Worm (Caenorhabditis elegans) whole organism, L3 larva: Measurements from ENCODE around the gene srlf-34.

ENCODE experiments used
- R02D3.7 ChIP-seq: fragments of 150-350 bp; optimal IDR thresholded peaks from 2 replicates; lab custom pipeline; 2014; ENCODE audit warnings: missing biosample characterization, missing genetic modification characterization
- ZK546.5 ChIP-seq: sonication (generic microtip); optimal IDR thresholded peaks from 2 replicates; lab custom pipeline; 2017; ENCODE audit warnings: missing biosample characterization, missing genetic modification characterization
- aly-2 ChIP-seq: fragments of 150-350 bp; optimal IDR thresholded peaks from 2 replicates; lab custom pipeline; 2014; ENCODE audit warnings: missing biosample characterization, missing genetic modification characterization
- ama-1 ChIP-seq: fragments of 150-350 bp; optimal IDR thresholded peaks from 2 replicates; lab custom pipeline; 2018
- ceh-16 ChIP-seq: sonication (generic microtip); optimal IDR thresholded peaks from 2 replicates; lab custom pipeline; 2017; ENCODE audit warnings: missing biosample characterization, missing genetic modification characterization
- ceh-28 ChIP-seq: fragments of 150-350 bp; optimal IDR thresholded peaks from 2 replicates; lab custom pipeline; 2014; ENCODE audit warnings: missing biosample characterization, missing genetic modification reagents, missing genetic modification characterization
- ceh-82 ChIP-seq: fragments of 150-350 bp; optimal IDR thresholded peaks from 2 replicates; lab custom pipeline; 2014; ENCODE audit warnings: missing biosample characterization, missing genetic modification characterization
- ceh-9 ChIP-seq: sonication (generic microtip); optimal IDR thresholded peaks from 2 replicates; lab custom pipeline; 2018; ENCODE audit warnings: missing biosample characterization, missing genetic modification characterization
- daf-12 ChIP-seq: fragments of 150-350 bp; optimal IDR thresholded peaks from 2 replicates; lab custom pipeline; 2014; ENCODE audit warnings: missing biosample characterization, missing genetic modification reagents, missing genetic modification characterization
- egl-27 ChIP-seq: sonication (generic microtip); optimal IDR thresholded peaks from 4 replicates; lab custom pipeline; 2017; ENCODE audit warnings: missing biosample characterization, missing genetic modification reagents, missing genetic modification characterization
- egl-5 ChIP-seq: fragments of 150-350 bp; optimal IDR thresholded peaks from 2 replicates; lab custom pipeline; 2017; ENCODE audit warnings: missing biosample characterization, missing genetic modification reagents, missing genetic modification characterization, inconsistent platforms
- elt-3 ChIP-seq, 3 experiments: fragments of 150-350 bp in 1 of 3; sonication (generic microtip) in 2 of 3; optimal IDR thresholded peaks; 2 replicates in 2 of 3; 4 replicates in 1 of 3; lab custom pipeline; 2014 to 2017; ENCODE audit warnings: missing biosample characterization in 3 of 3, missing genetic modification characterization in 3 of 3
- fkh-10 ChIP-seq: sonication (generic microtip); optimal IDR thresholded peaks from 2 replicates; lab custom pipeline; 2017; ENCODE audit warnings: missing biosample characterization, missing genetic modification reagents, missing genetic modification characterization
- fkh-2 ChIP-seq: fragments of 150-350 bp; optimal IDR thresholded peaks from 2 replicates; lab custom pipeline; 2014; ENCODE audit warnings: missing biosample characterization, missing genetic modification reagents, missing genetic modification characterization
- hmg-11 ChIP-seq: sonication (generic microtip); optimal IDR thresholded peaks from 2 replicates; lab custom pipeline; 2016; ENCODE audit warnings: missing genetic modification characterization, missing compliant biosample characterization
- jun-1 ChIP-seq: fragments of 150-350 bp; optimal IDR thresholded peaks from 2 replicates; lab custom pipeline; 2014; ENCODE audit warnings: missing biosample characterization, missing genetic modification reagents, missing genetic modification characterization
- lin-15B ChIP-seq: fragments of 150-350 bp; optimal IDR thresholded peaks from 2 replicates; lab custom pipeline; 2014; ENCODE audit warnings: missing biosample characterization, missing genetic modification characterization
- lin-39 ChIP-seq: fragments of 150-350 bp; optimal IDR thresholded peaks from 2 replicates; lab custom pipeline; 2018; ENCODE audit warnings: missing biosample characterization, missing genetic modification reagents, missing genetic modification characterization
- mdl-1 ChIP-seq: fragments of 150-350 bp; optimal IDR thresholded peaks from 2 replicates; lab custom pipeline; 2014; ENCODE audit warnings: missing biosample characterization, missing genetic modification characterization
- mml-1 ChIP-seq: fragments of 150-350 bp; sonication (generic microtip); optimal IDR thresholded peaks from 3 replicates; lab custom pipeline; 2014; ENCODE audit warnings: missing biosample characterization, missing genetic modification characterization
- nfya-1 ChIP-seq: sonication (generic microtip); optimal IDR thresholded peaks from 2 replicates; lab custom pipeline; 2017; ENCODE audit warnings: missing genetic modification characterization, mild to moderate bottlenecking, missing compliant biosample characterization, antibody characterized with exemption, moderate library complexity; ENCODE audit not compliant: insufficient read depth
- nhr-11 ChIP-seq: fragments of 150-350 bp; optimal IDR thresholded peaks from 2 replicates; lab custom pipeline; 2014; ENCODE audit warnings: missing biosample characterization, missing genetic modification characterization
- nhr-12 ChIP-seq: fragments of 150-350 bp; optimal IDR thresholded peaks from 2 replicates; lab custom pipeline; 2014; ENCODE audit warnings: missing biosample characterization, missing genetic modification characterization
- nhr-23 ChIP-seq: fragments of 150-350 bp; optimal IDR thresholded peaks from 2 replicates; lab custom pipeline; 2014; ENCODE audit warnings: missing biosample characterization, missing genetic modification reagents, missing genetic modification characterization
- nhr-237 ChIP-seq: fragments of 150-350 bp; optimal IDR thresholded peaks from 2 replicates; lab custom pipeline; 2014; ENCODE audit warnings: missing biosample characterization, missing genetic modification characterization
- nhr-25 ChIP-seq: sonication (generic microtip); optimal IDR thresholded peaks from 2 replicates; lab custom pipeline; 2017; ENCODE audit warnings: missing biosample characterization, missing genetic modification characterization
- nhr-28 ChIP-seq: fragments of 150-350 bp; optimal IDR thresholded peaks from 2 replicates; lab custom pipeline; 2014; ENCODE audit warnings: missing biosample characterization, missing genetic modification characterization
- nhr-43 ChIP-seq: sonication (generic microtip); optimal IDR thresholded peaks from 2 replicates; lab custom pipeline; 2016; ENCODE audit warnings: mild to moderate bottlenecking, missing genetic modification characterization, missing compliant biosample characterization; ENCODE audit not compliant: poor library complexity, severe bottlenecking
- nhr-67 ChIP-seq: fragments of 150-350 bp; optimal IDR thresholded peaks from 2 replicates; lab custom pipeline; 2014; ENCODE audit warnings: missing biosample characterization, missing genetic modification characterization
- nhr-76 ChIP-seq: fragments of 150-350 bp; sonication (generic microtip); optimal IDR thresholded peaks from 5 replicates; lab custom pipeline; 2014; ENCODE audit warnings: missing biosample characterization, missing genetic modification characterization
- pqm-1 ChIP-seq: fragments of 150-350 bp; optimal IDR thresholded peaks from 2 replicates; lab custom pipeline; 2017; ENCODE audit warnings: missing biosample characterization, missing genetic modification characterization, inconsistent platforms
- sea-2 ChIP-seq: fragments of 150-350 bp; sonication (generic microtip); optimal IDR thresholded peaks from 4 replicates; lab custom pipeline; 2014; ENCODE audit warnings: missing biosample characterization, missing genetic modification reagents, missing genetic modification characterization
- snpc-4 ChIP-seq: fragments of 150-350 bp; optimal IDR thresholded peaks from 2 replicates; lab custom pipeline; 2014; ENCODE audit warnings: missing biosample characterization, missing genetic modification characterization
- unc-39 ChIP-seq: sonication (generic microtip); optimal IDR thresholded peaks from 4 replicates; lab custom pipeline; 2017; ENCODE audit warnings: missing biosample characterization, missing genetic modification characterization
- unc-62 ChIP-seq: fragments of 150-350 bp; sonication (generic microtip); optimal IDR thresholded peaks from 4 replicates; lab custom pipeline; 2014; ENCODE audit warnings: missing biosample characterization, missing genetic modification reagents, missing genetic modification characterization
- zag-1 ChIP-seq: fragments of 150-350 bp; optimal IDR thresholded peaks from 2 replicates; lab custom pipeline; 2014; ENCODE audit warnings: missing biosample characterization, missing genetic modification characterization
- ztf-11 ChIP-seq: fragments of 150-350 bp; optimal IDR thresholded peaks from 2 replicates; lab custom pipeline; 2014; ENCODE audit warnings: missing biosample characterization, missing genetic modification characterization
- ztf-4 ChIP-seq: fragments of 150-350 bp; optimal IDR thresholded peaks from 2 replicates; lab custom pipeline; 2014; ENCODE audit warnings: missing biosample characterization, missing genetic modification characterization

srlf-34 gene

ce11 chrII:10284991-10285390 lies 27.1 kb upstream of the srlf-34 start:
- TF ChIP-seq daf-12 (tag; lab: Kevin White, UChicago) (no peak), nhr-25 (tag; lab: Kevin White, UChicago) (no peak)
- TF ChIP-seq, all 47 proteins: peak for 0

ce11 chrII:10288926-10289325 lies 23.2 kb upstream of the srlf-34 start:
- TF ChIP-seq nhr-237 (no peak), egl-5 (tag; lab: Kevin White, UChicago) (peak; percentile 70), ama-1 (lab: Kevin White, UChicago) (no peak), nhr-12 (tag; lab: Kevin White, UChicago) (no peak), nhr-25 (tag; lab: Kevin White, UChicago) (peak; percentile 23), lin-15B (tag; lab: Kevin White, UChicago) (no peak), nhr-23 (tag; lab: Kevin White, UChicago) (no peak), ceh-16 (tag; lab: Kevin White, UChicago) (no peak), aly-2 (tag; lab: Kevin White, UChicago) (no peak), mml-1 (tag; lab: Kevin White, UChicago) (no peak), ceh-9 (tag; lab: Kevin White, UChicago) (no peak), ztf-4 (tag; lab: Kevin White, UChicago) (no peak), nhr-43 (tag; lab: Kevin White, UChicago) (no peak), nhr-76 (tag; lab: Kevin White, UChicago) (no peak), daf-12 (tag; lab: Kevin White, UChicago) (no peak), mdl-1 (tag; lab: Kevin White, UChicago) (no peak), egl-27 (no peak), nfya-1 (tag; lab: Kevin White, UChicago) (peak; percentile 24), jun-1 (no peak), fkh-2 (tag; lab: Kevin White, UChicago) (no peak), ztf-11 (no peak), fkh-10 (GFP tag; lab: Kevin White, UChicago) (no peak)

ce11 chrII:10294262-10294661 lies 17.8 kb upstream of the srlf-34 start:
- TF ChIP-seq elt-3 (tag; optimal IDR thresholded peaks at IDR 0.05; lab: Kevin White, UChicago) (peak in 1 of 3 experiments; percentile 41), nhr-43 (tag; lab: Kevin White, UChicago) (peak; percentile 28), nhr-25 (tag; lab: Kevin White, UChicago) (peak; percentile 61), egl-5 (tag; lab: Kevin White, UChicago) (no peak), nhr-23 (tag; lab: Kevin White, UChicago) (peak; percentile 82), fkh-2 (tag; lab: Kevin White, UChicago) (no peak), ZK546.5 (no peak)

DNA sequence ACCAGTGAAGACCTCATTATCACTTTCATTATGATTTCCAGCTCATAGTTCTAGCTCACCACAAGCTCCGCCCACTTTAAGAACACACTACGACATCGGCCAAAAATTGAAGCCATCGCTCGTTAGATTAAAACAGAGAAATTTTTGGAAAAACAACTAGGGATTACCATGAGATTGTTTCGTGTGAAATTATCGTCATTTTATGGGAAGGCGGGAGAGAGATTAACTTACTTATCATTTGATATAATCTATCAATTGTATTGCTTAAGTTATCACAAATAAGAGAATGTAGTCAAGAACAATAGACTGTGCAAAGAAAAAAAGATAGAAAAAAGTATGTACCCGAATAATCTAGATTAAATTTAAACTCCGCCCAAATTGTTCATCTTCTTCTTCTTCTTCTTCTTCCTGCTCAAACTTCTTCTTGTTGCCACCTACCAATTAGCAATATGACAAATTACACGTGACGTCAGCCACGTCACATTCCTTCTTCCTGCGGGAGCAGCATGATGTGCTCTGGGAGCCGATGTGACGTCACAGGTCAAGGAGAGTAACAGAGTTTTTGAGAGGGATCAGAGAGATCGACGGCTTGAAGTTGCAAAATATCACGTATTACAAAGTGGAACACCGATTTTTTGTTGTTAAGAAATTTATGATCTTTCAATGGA lies 11.9 kb upstream of the srlf-34 start, which contains the start of gene nep-26:
Gene nep-26 (minus strand): TSS at position 51 of the 668 bp plus-strand sequence.
- TF ChIP-seq mdl-1 (tag; lab: Kevin White, UChicago) (no peak), sea-2 (no peak), unc-39 (tag; lab: Kevin White, UChicago) (no peak), zag-1 (no peak), snpc-4 (tag; lab: Kevin White, UChicago) (no peak), unc-62 (no peak), lin-39 (tag; lab: Kevin White, UChicago) (peak; percentile 42), egl-5 (tag; lab: Kevin White, UChicago) (peak; percentile 36), nhr-11 (tag; lab: Kevin White, UChicago) (no peak), hmg-11 (no peak), nfya-1 (tag; lab: Kevin White, UChicago) (peak; percentile 60), ceh-28 (tag; lab: Kevin White, UChicago) (no peak), nhr-43 (tag; lab: Kevin White, UChicago) (no peak), pqm-1 (tag; lab: Kevin White, UChicago) (no peak), lin-15B (tag; lab: Kevin White, UChicago) (no peak), ama-1 (lab: Kevin White, UChicago) (no peak), egl-27 (no peak), ceh-82 (no peak), R02D3.7 (tag; lab: Kevin White, UChicago) (no peak), nhr-28 (tag; lab: Kevin White, UChicago) (no peak), ceh-16 (tag; lab: Kevin White, UChicago) (no peak), aly-2 (tag; lab: Kevin White, UChicago) (no peak), fkh-2 (tag; lab: Kevin White, UChicago) (no peak), ceh-9 (tag; lab: Kevin White, UChicago) (no peak), nhr-67 (tag; lab: Kevin White, UChicago) (no peak), jun-1 (no peak)
